Worm (Caenorhabditis elegans) whole organism, young adult: ENCODE data around the gene vha-2.

Experiments
- B0261.1 ChIP-seq: sonication (generic microtip); optimal IDR thresholded peaks from 2 replicates; lab custom pipeline; 2016; ENCODE audit warnings: mild to moderate bottlenecking, missing genetic modification characterization, moderate library complexity, missing compliant biosample characterization
- D2030.7 ChIP-seq: fragments of 200-800 bp; sonication (Bioruptor generic); IDR thresholded peaks from 2 replicates; pipeline ENCODE4 v1.3.6; 2022; ENCODE audit warnings: missing genetic modification reagents, missing genetic modification characterization, missing compliant biosample characterization
- F10E7.11 ChIP-seq: sonication (generic microtip); optimal IDR thresholded peaks from 2 replicates; lab custom pipeline; 2017; ENCODE audit warnings: mild to moderate bottlenecking, missing genetic modification characterization, moderate library complexity, missing compliant biosample characterization
- F23B12.7 ChIP-seq: sonication (generic microtip); optimal IDR thresholded peaks from 2 replicates; lab custom pipeline; 2017; ENCODE audit warnings: missing genetic modification characterization, mild to moderate bottlenecking, missing compliant biosample characterization, antibody characterized with exemption, moderate library complexity; ENCODE audit not compliant: insufficient read depth
- F37B4.10 ChIP-seq: fragments of 200-800 bp; sonication (Bioruptor generic); IDR thresholded peaks from 2 replicates; pipeline ENCODE4 v1.3.6; 2022; ENCODE audit warnings: missing genetic modification characterization, missing compliant biosample characterization
- F49E8.2 ChIP-seq: sonication (generic microtip); optimal IDR thresholded peaks from 3 replicates; lab custom pipeline; 2017; ENCODE audit warnings: missing genetic modification characterization, mild to moderate bottlenecking, missing compliant biosample characterization, antibody characterized with exemption, moderate library complexity; ENCODE audit not compliant: insufficient read depth
- F57C9.4 ChIP-seq: sonication (generic microtip); optimal IDR thresholded peaks from 2 replicates; lab custom pipeline; 2017; ENCODE audit warnings: mild to moderate bottlenecking, missing genetic modification characterization, missing compliant biosample characterization
- K11D2.4 ChIP-seq: fragments of 200-800 bp; sonication (Bioruptor generic); IDR thresholded peaks from 2 replicates; pipeline ENCODE4 v1.3.6; 2022; ENCODE audit warnings: missing genetic modification reagents, missing genetic modification characterization, missing compliant biosample characterization
- Y53G8AR.9 ChIP-seq: fragments of 200-800 bp; sonication (Bioruptor generic); conservative IDR thresholded peaks from 2 replicates; pipeline ENCODE4 v1.3.6; 2022; ENCODE audit warnings: missing genetic modification reagents, missing genetic modification characterization, missing compliant biosample characterization
- Y79H2A.3 ChIP-seq: fragments of 200-800 bp; sonication (Bioruptor generic); conservative IDR thresholded peaks from 2 replicates; pipeline ENCODE4 v1.3.6; 2022; ENCODE audit warnings: missing genetic modification reagents, missing genetic modification characterization, missing compliant biosample characterization
- Y95B8A.8 ChIP-seq: fragments of 200-800 bp; sonication (Bioruptor generic); IDR thresholded peaks from 2 replicates; pipeline ENCODE4 v1.3.6; 2022; ENCODE audit warnings: missing genetic modification reagents, missing genetic modification characterization, missing compliant biosample characterization
- ZK185.1 ChIP-seq: sonication (generic microtip); optimal IDR thresholded peaks from 2 replicates; lab custom pipeline; 2016; ENCODE audit warnings: mild to moderate bottlenecking, missing genetic modification characterization, missing compliant biosample characterization; ENCODE audit not compliant: poor library complexity, severe bottlenecking
- athp-1 ChIP-seq: sonication (generic microtip); optimal IDR thresholded peaks from 2 replicates; lab custom pipeline; 2017; ENCODE audit warnings: mild to moderate bottlenecking, missing genetic modification characterization, missing compliant biosample characterization
- bed-1 ChIP-seq: fragments of 200-800 bp; sonication (Bioruptor generic); IDR thresholded peaks from 2 replicates; pipeline ENCODE4 v1.3.6; 2022; ENCODE audit warnings: missing genetic modification reagents, missing genetic modification characterization, missing compliant biosample characterization
- bed-2 ChIP-seq: fragments of 200-800 bp; sonication (Bioruptor generic); IDR thresholded peaks from 2 replicates; pipeline ENCODE4 v1.3.6; 2022; ENCODE audit warnings: missing genetic modification reagents, missing genetic modification characterization, missing compliant biosample characterization
- cebp-2 ChIP-seq: fragments of 200-800 bp; sonication (Bioruptor generic); IDR thresholded peaks from 2 replicates; pipeline ENCODE4 v1.3.6; 2022; ENCODE audit warnings: missing genetic modification characterization, missing compliant biosample characterization
- ceh-100 ChIP-seq: fragments of 200-800 bp; sonication (Bioruptor generic); IDR thresholded peaks from 2 replicates; pipeline ENCODE4 v1.3.6; 2022; ENCODE audit warnings: missing genetic modification reagents, missing genetic modification characterization, missing compliant biosample characterization
- ceh-91 ChIP-seq: fragments of 200-800 bp; sonication (Bioruptor generic); IDR thresholded peaks from 2 replicates; pipeline ENCODE4 v1.3.6; 2022; ENCODE audit warnings: missing genetic modification reagents, missing genetic modification characterization, missing compliant biosample characterization
- die-1 ChIP-seq: sonication (generic microtip); optimal IDR thresholded peaks from 2 replicates; lab custom pipeline; 2016; ENCODE audit warnings: missing genotype, mild to moderate bottlenecking, missing genetic modification characterization, missing compliant biosample characterization
- dox-1 ChIP-seq: fragments of 200-800 bp; sonication (Bioruptor generic); IDR thresholded peaks from 2 replicates; pipeline ENCODE4 v1.3.6; 2022; ENCODE audit warnings: missing genetic modification reagents, missing genetic modification characterization, missing compliant biosample characterization
- dpff-1 ChIP-seq: sonication (generic microtip); optimal IDR thresholded peaks from 2 replicates; lab custom pipeline; 2017; ENCODE audit warnings: mild to moderate bottlenecking, missing genetic modification characterization, missing compliant biosample characterization
- egl-44 ChIP-seq: fragments of 200-800 bp; sonication (Bioruptor generic); IDR thresholded peaks from 2 replicates; pipeline ENCODE4 v1.3.6; 2022; ENCODE audit warnings: missing genetic modification reagents, missing genetic modification characterization, missing compliant biosample characterization
- ets-4 ChIP-seq: fragments of 200-800 bp; sonication (Bioruptor generic); optimal IDR thresholded peaks from 2 replicates; lab custom pipeline; 2018; ENCODE audit warnings: mild to moderate bottlenecking, missing genetic modification characterization, missing compliant biosample characterization
- him-1 ChIP-seq: sonication (generic microtip); optimal IDR thresholded peaks from 2 replicates; lab custom pipeline; 2016; ENCODE audit warnings: missing genotype, missing genetic modification reagents, missing genetic modification characterization, missing compliant biosample characterization
- hrde-1 ChIP-seq: sonication (generic microtip); optimal IDR thresholded peaks from 2 replicates; lab custom pipeline; 2016; ENCODE audit warnings: missing genetic modification characterization, mild to moderate bottlenecking, missing compliant biosample characterization, moderate library complexity, missing genotype, missing genetic modification reagents, borderline replicate concordance
- hsf-1 ChIP-seq: fragments of 200-800 bp; sonication (Bioruptor generic); IDR thresholded peaks from 2 replicates; pipeline ENCODE4 v1.3.6; 2022; ENCODE audit warnings: missing genetic modification reagents, missing genetic modification characterization, missing compliant biosample characterization
- let-607 ChIP-seq, 2 experiments: fragments of 200-800 bp in 1 of 2; sonication (Bioruptor generic) in 1 of 2; sonication (generic microtip) in 1 of 2; optimal IDR thresholded peaks; 2 replicates each; lab custom pipeline; 2016 to 2018; ENCODE audit warnings: mild to moderate bottlenecking in 2 of 2, missing compliant biosample characterization in 2 of 2, missing genetic modification characterization in 2 of 2, moderate library complexity in 2 of 2, missing genotype in 1 of 2
- lin-26 ChIP-seq: fragments of 200-800 bp; sonication (Bioruptor generic); IDR thresholded peaks from 2 replicates; pipeline ENCODE4 v1.3.6; 2022; ENCODE audit warnings: missing genetic modification reagents, missing genetic modification characterization, missing compliant biosample characterization
- madf-10 ChIP-seq: sonication (generic microtip); optimal IDR thresholded peaks from 2 replicates; lab custom pipeline; 2016; ENCODE audit warnings: mild to moderate bottlenecking, missing genetic modification characterization, missing compliant biosample characterization
- mcd-1 ChIP-seq: fragments of 200-800 bp; sonication (Bioruptor generic); IDR thresholded peaks from 2 replicates; pipeline ENCODE4 v1.3.6; 2022; ENCODE audit warnings: missing genetic modification reagents, missing genetic modification characterization, missing compliant biosample characterization
- nfya-1 ChIP-seq: sonication (generic microtip); optimal IDR thresholded peaks from 2 replicates; lab custom pipeline; 2017; ENCODE audit warnings: antibody characterized with exemption, missing compliant biosample characterization, missing genetic modification characterization, borderline replicate concordance; ENCODE audit not compliant: insufficient read depth
- pbrm-1 ChIP-seq: fragments of 200-800 bp; sonication (Bioruptor generic); IDR thresholded peaks from 2 replicates; pipeline ENCODE4 v1.3.6; 2022; ENCODE audit warnings: missing genetic modification reagents, missing genetic modification characterization, missing compliant biosample characterization
- rcor-1 ChIP-seq: fragments of 200-800 bp; sonication (Bioruptor generic); IDR thresholded peaks from 2 replicates; pipeline ENCODE4 v1.3.6; 2022; ENCODE audit warnings: missing genetic modification reagents, missing genetic modification characterization, missing compliant biosample characterization
- rec-8 ChIP-seq, 2 experiments: sonication (generic microtip); optimal IDR thresholded peaks; 2 replicates each; lab custom pipeline; 2016; ENCODE audit warnings: mild to moderate bottlenecking in 2 of 2, missing genetic modification characterization in 2 of 2, missing genetic modification reagents in 2 of 2, missing genotype in 2 of 2, missing biosample characterization in 1 of 2, missing compliant biosample characterization in 1 of 2, moderate library complexity in 1 of 2
- repo-1 ChIP-seq: sonication (generic microtip); optimal IDR thresholded peaks from 2 replicates; lab custom pipeline; 2017; ENCODE audit warnings: mild to moderate bottlenecking, missing genetic modification characterization, missing compliant biosample characterization
- sdz-38 ChIP-seq: sonication (generic microtip); optimal IDR thresholded peaks from 2 replicates; lab custom pipeline; 2016; ENCODE audit warnings: missing genotype, missing genetic modification characterization, missing compliant biosample characterization
- snpc-1.3 ChIP-seq: sonication (generic microtip); optimal IDR thresholded peaks from 2 replicates; lab custom pipeline; 2017; ENCODE audit warnings: missing genetic modification characterization, mild to moderate bottlenecking, missing compliant biosample characterization, antibody characterized with exemption, moderate library complexity, missing genotype, missing genetic modification reagents; ENCODE audit not compliant: insufficient read depth
- sptf-2 ChIP-seq: fragments of 200-800 bp; sonication (Bioruptor generic); optimal IDR thresholded peaks from 2 replicates; lab custom pipeline; 2018; ENCODE audit warnings: mild to moderate bottlenecking, missing genetic modification characterization, missing compliant biosample characterization
- tlf-1 ChIP-seq: fragments of 200-800 bp; sonication (Bioruptor generic); optimal IDR thresholded peaks from 2 replicates; lab custom pipeline; 2018; ENCODE audit warnings: mild to moderate bottlenecking, missing genetic modification characterization, missing compliant biosample characterization
- ztf-25 ChIP-seq: fragments of 200-800 bp; sonication (Bioruptor generic); IDR thresholded peaks from 2 replicates; pipeline ENCODE4 v1.3.6; 2022; ENCODE audit warnings: missing genetic modification reagents, missing genetic modification characterization, missing compliant biosample characterization
- ztf-26 ChIP-seq: sonication (generic microtip); optimal IDR thresholded peaks from 2 replicates; lab custom pipeline; 2017; ENCODE audit warnings: missing genetic modification characterization, missing compliant biosample characterization
- ztf-3 ChIP-seq: fragments of 200-800 bp; sonication (Bioruptor generic); optimal IDR thresholded peaks from 2 replicates; lab custom pipeline; 2018; ENCODE audit warnings: mild to moderate bottlenecking, missing genetic modification characterization, missing compliant biosample characterization

Gene vha-2

DNA sequence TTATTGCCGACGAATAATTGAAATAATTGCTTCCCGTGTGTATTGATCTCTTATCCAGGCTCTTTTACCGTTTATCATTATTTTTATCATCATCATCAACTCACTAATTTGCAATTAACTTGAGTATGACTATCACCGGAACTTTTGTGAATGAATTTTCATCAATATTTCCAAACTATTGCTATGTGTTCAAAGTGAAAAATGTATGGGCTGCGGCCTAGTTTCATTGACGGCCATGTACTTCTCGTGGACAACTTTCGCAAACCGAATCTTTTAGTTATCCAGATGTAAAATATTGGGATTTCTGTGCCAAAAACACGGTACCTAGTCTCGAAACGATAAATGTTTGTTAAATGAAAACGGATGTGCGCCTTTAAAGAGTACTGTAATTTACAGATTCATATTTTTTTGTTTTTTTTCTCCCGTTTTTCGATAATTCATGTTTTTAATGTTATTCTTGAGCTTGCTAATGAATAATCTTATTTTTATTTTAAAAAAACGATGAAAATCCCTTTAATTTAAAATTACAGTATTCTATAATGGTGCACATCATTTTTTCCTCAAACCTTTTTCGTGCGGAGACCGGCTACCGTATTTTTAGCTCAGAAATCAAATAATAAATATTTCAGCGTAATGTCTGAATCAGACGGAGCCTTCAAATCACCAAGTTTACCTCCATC, 16.7 kb downstream of the vha-2 start, which contains the start of gene ZK632.2 (continued):
- no peak for TF ChIP-seq rec-8 (tag; optimal IDR thresholded peaks at IDR 0.05; lab: Kevin White, UChicago)
- TF ChIP-seq cebp-2 (GFP tag; lab: Robert Waterston, UW): no peak
- no peak for TF ChIP-seq F23B12.7
- no peak for TF ChIP-seq F10E7.11 (tag; lab: Kevin White, UChicago)
- TF ChIP-seq ztf-3 (GFP tag; lab: Kevin White, UChicago): no peak
- no peak for TF ChIP-seq snpc-1.3 (tag; lab: Kevin White, UChicago)
- no peak for TF ChIP-seq ceh-91 (GFP tag; lab: Robert Waterston, UW)
- no peak for TF ChIP-seq dpff-1 (tag; lab: Kevin White, UChicago)
- TF ChIP-seq mcd-1 (GFP tag; lab: Robert Waterston, UW): no peak
- TF ChIP-seq bed-2: no peak
- no peak for TF ChIP-seq tlf-1 (GFP tag; lab: Kevin White, UChicago)
- TF ChIP-seq hsf-1: peak; percentile 27; the same call in 1 of the 2 replicates
- no peak for TF ChIP-seq ztf-25 (GFP tag; lab: Robert Waterston, UW)
- no peak for TF ChIP-seq die-1
- no peak for TF ChIP-seq ets-4 (GFP tag; lab: Kevin White, UChicago)
- no peak for TF ChIP-seq Y95B8A.8 (GFP tag; lab: Robert Waterston, UW)
- TF ChIP-seq egl-44 (GFP tag; lab: Robert Waterston, UW): no peak
- TF ChIP-seq repo-1 (tag; lab: Kevin White, UChicago): no peak
- 0 out of 2 replicates have a peak, but pooled peaks have one; percentile 8 for TF ChIP-seq D2030.7
- no peak for TF ChIP-seq K11D2.4 (GFP tag; lab: Robert Waterston, UW)
- TF ChIP-seq madf-10: no peak
- TF ChIP-seq, all 124 proteins: peak for 9

- TF ChIP-seq lin-26 (peak; percentile 51), F49E8.2 (tag; lab: Kevin White, UChicago) (peak; percentile 9), hsf-1 (peak; percentile 53; the same call in 1 of the 2 replicates), him-1 (tag; lab: Kevin White, UChicago) (peak; percentile 73), ets-4 (GFP tag; lab: Kevin White, UChicago) (no peak), sdz-38 (no peak), ZK185.1 (tag; lab: Kevin White, UChicago) (no peak), Y95B8A.8 (GFP tag; lab: Robert Waterston, UW) (0 out of 2 replicates have a peak, but pooled peaks have one; percentile 67), ceh-100 (GFP tag; lab: Robert Waterston, UW) (no peak), dox-1 (GFP tag; lab: Robert Waterston, UW) (0 out of 2 replicates have a peak, but pooled peaks have one; percentile 29), rcor-1 (GFP tag; lab: Robert Waterston, UW) (no peak), F57C9.4 (no peak), Y79H2A.3 (GFP tag; lab: Robert Waterston, UW) (0 out of 2 replicates have a peak, but pooled peaks have one; percentile 21), hrde-1 (tag; lab: Kevin White, UChicago) (peak; percentile 2), athp-1 (tag; lab: Kevin White, UChicago) (peak; percentile 4)
- TF ChIP-seq, all 124 proteins: peak for 9
These were observed 20.1 kb downstream of the vha-2 start for ce11 chrIII:9802045-9802444.

ce11 chrIII:9804997-9805610, 23.1 kb downstream of the vha-2 start, which contains the start of gene riok-3:
Gene riok-3 (minus strand): TSS chrIII:9805011.
- TF ChIP-seq nfya-1 (tag; lab: Kevin White, UChicago) (no peak), F57C9.4 (peak; percentile 41), dox-1 (GFP tag; lab: Robert Waterston, UW) (peak; percentile 33; the same call in 1 of the 2 replicates), pbrm-1 (GFP tag; lab: Robert Waterston, UW) (peak; percentile 49; the same call in 1 of the 2 replicates), F37B4.10 (GFP tag; lab: Robert Waterston, UW) (no peak), ztf-26 (tag; lab: Kevin White, UChicago) (peak; percentile 36), Y53G8AR.9 (GFP tag; lab: Robert Waterston, UW) (peak; percentile 75), mcd-1 (GFP tag; lab: Robert Waterston, UW) (peak; percentile 33; the same call in 1 of the 2 replicates), Y79H2A.3 (GFP tag; lab: Robert Waterston, UW) (0 out of 2 replicates have a peak, but pooled peaks have one; percentile 68), sptf-2 (GFP tag; lab: Kevin White, UChicago) (no peak), B0261.1 (tag; lab: Kevin White, UChicago) (no peak), repo-1 (tag; lab: Kevin White, UChicago) (peak; percentile 77), let-607 (tag; optimal IDR thresholded peaks at IDR 0.05; lab: Kevin White, UChicago) (peak in 1 of 2 experiments; percentile 2), tlf-1 (GFP tag; lab: Kevin White, UChicago) (peak; percentile 1), bed-1 (GFP tag; lab: Robert Waterston, UW) (no peak)
